Fruit fly (Drosophila melanogaster): Measurements from ENCODE around the gene MED28.
A peak's percentile ranks its signal among the peaks of the same experiment; 100 is the strongest.

DNA sequence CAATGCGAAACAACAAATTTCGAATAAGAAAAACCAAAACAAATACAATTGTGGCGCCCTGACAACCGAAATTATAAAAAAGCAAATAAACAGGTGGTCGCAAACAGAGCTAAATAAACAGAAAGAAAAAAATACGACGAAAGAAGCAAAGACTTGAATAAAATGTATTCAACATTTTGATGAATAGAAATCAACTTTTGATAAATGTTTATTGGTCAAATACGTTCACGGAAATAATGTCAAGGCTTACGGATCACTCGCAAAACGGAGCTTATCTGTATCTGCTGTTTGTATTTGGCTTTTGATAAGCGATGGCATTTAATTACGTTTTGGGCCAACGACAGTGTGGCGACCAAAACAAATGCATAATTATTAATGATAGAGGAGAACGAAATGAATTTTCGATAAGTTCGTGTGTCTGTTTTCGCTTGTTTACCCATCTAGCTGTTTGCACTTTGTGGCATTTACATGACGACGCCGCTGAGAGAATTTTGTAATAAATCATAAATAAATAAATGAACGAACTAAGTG is 23.6 kb upstream of the MED28 start:
- no peak for TF ChIP-seq spab (GFP tag; optimal IDR thresholded peaks at IDR 0.05)
- TF ChIP-seq svp (GFP tag) = peak; percentile 65
- no peak for TF ChIP-seq CG34406 (GFP tag; optimal IDR thresholded peaks at IDR 0.05)

Data from whole organism, prepupa.